Comparison of ENCODE assay signal across 5 worm cellular contexts in the genomic region with DNA sequence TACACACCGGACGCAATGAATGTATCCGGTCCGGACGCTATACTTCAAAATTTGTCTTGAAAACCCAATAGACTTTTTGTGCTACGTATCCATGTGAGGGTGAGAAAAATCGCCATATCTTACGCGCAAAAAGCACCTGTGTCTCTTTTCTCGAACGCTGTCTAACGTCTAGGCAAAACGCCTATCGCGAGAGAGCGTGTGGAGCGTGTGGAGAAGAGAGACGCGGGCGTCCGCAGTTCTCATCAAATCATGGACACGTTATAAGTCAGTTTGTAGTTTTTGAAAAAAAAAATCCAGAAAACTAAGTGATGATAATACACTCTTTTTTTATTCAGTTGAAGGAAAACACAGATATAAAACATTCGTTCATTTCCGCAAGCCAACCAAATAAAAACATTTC.
TF ChIP-seq lines count a peak whose summit lies in the region.

No protein-coding gene starts in this region.

TF ChIP-seq in whole organism, L1 larva, 84 proteins besides CTCF, POLR2A, EP300 and RAD21:
- TF ChIP-seq lin-35 (GFP tag; optimal IDR thresholded peaks at IDR 0.05; lab: Kevin White, UChicago) (peak in 1 of 2 experiments; percentile 35), F16B12.6 (tag; optimal IDR thresholded peaks at IDR 0.05; lab: Kevin White, UChicago) (peak; percentile 38), ztf-4 (tag; optimal IDR thresholded peaks at IDR 0.05; lab: Kevin White, UChicago) (no peak), fkh-10 (GFP tag; optimal IDR thresholded peaks at IDR 0.05; lab: Kevin White, UChicago) (no peak), ets-5 (GFP tag; IDR thresholded peaks at IDR 0.05; lab: Robert Waterston, UW) (no peak), snu-23 (GFP tag; optimal IDR thresholded peaks at IDR 0.05; lab: Kevin White, UChicago) (peak; percentile 24), sptf-1 (tag; optimal IDR thresholded peaks at IDR 0.05; lab: Kevin White, UChicago) (no peak), nhr-47 (tag; optimal IDR thresholded peaks at IDR 0.05; lab: Kevin White, UChicago) (peak; percentile 13), nhr-11 (tag; optimal IDR thresholded peaks at IDR 0.05; lab: Kevin White, UChicago) (no peak), mdl-1 (tag; optimal IDR thresholded peaks at IDR 0.05; lab: Kevin White, UChicago) (peak in 1 of 2 experiments; percentile 8)

TF ChIP-seq in whole organism, L2 larva, 48 proteins besides CTCF, POLR2A, EP300 and RAD21:
- TF ChIP-seq lin-11 (tag; optimal IDR thresholded peaks at IDR 0.05; lab: Kevin White, UChicago) (peak; percentile 11), nhr-129 (tag; optimal IDR thresholded peaks at IDR 0.05; lab: Kevin White, UChicago) (peak; percentile 0), nhr-12 (tag; optimal IDR thresholded peaks at IDR 0.05; lab: Kevin White, UChicago) (no peak), snpc-4 (tag; optimal IDR thresholded peaks at IDR 0.05; lab: Kevin White, UChicago) (no peak)

TF ChIP-seq in whole organism, L3 larva, 47 proteins besides CTCF, POLR2A, EP300 and RAD21:
- TF ChIP-seq elt-3 (tag; optimal IDR thresholded peaks at IDR 0.05; lab: Kevin White, UChicago) (no peak), zag-1 (tag; optimal IDR thresholded peaks at IDR 0.05; lab: Kevin White, UChicago) (no peak), unc-39 (tag; optimal IDR thresholded peaks at IDR 0.05; lab: Kevin White, UChicago) (no peak), lin-15B (tag; optimal IDR thresholded peaks at IDR 0.05; lab: Kevin White, UChicago) (peak; percentile 1), egl-27 (tag; optimal IDR thresholded peaks at IDR 0.05; lab: Kevin White, UChicago) (no peak), hmg-11 (tag; optimal IDR thresholded peaks at IDR 0.05; lab: Kevin White, UChicago) (peak; percentile 56), pha-4 (tag; optimal IDR thresholded peaks at IDR 0.05; lab: Kevin White, UChicago) (peak; percentile 3)

TF ChIP-seq in whole organism, L4 larva, 104 proteins besides CTCF, POLR2A, EP300 and RAD21:
- peak; percentile 43 for TF ChIP-seq mes-2 (tag; optimal IDR thresholded peaks at IDR 0.05; lab: Kevin White, UChicago; ENCODE audit: poor library complexity, severe bottlenecking)
- peak; percentile 7 for TF ChIP-seq mep-1 (tag; optimal IDR thresholded peaks at IDR 0.05; lab: Kevin White, UChicago)
- TF ChIP-seq mxl-3 (GFP tag; optimal IDR thresholded peaks at IDR 0.05; lab: Kevin White, UChicago) = peak; percentile 62
- TF ChIP-seq nhr-28 (tag; optimal IDR thresholded peaks at IDR 0.05; lab: Kevin White, UChicago) = peak; percentile 13
- TF ChIP-seq ceh-32 (tag; optimal IDR thresholded peaks at IDR 0.05; lab: Kevin White, UChicago; ENCODE audit: poor library complexity) = no peak
- peak; percentile 55 for TF ChIP-seq hlh-30 (tag; optimal IDR thresholded peaks at IDR 0.05; lab: Kevin White, UChicago; ENCODE audit: insufficient read depth)
- TF ChIP-seq nhr-11 (tag; optimal IDR thresholded peaks at IDR 0.05; lab: Kevin White, UChicago) = no peak
- TF ChIP-seq hmg-1.1 (GFP tag; IDR thresholded peaks at IDR 0.05; lab: Robert Waterston, UW) = peak; percentile 62
- TF ChIP-seq dve-1 (tag; optimal IDR thresholded peaks at IDR 0.05; lab: Kevin White, UChicago; ENCODE audit: insufficient read depth) = peak; percentile 11
- 0 out of 2 replicates have a peak, but pooled peaks have one; percentile 34 for TF ChIP-seq egl-43 (GFP tag; IDR thresholded peaks at IDR 0.05; lab: Robert Waterston, UW)
- TF ChIP-seq hlh-11 (tag; optimal IDR thresholded peaks at IDR 0.05; lab: Kevin White, UChicago) = peak; percentile 22
- no peak for TF ChIP-seq ztf-7 (tag; optimal IDR thresholded peaks at IDR 0.05; lab: Kevin White, UChicago)
- TF ChIP-seq daf-12 (tag; optimal IDR thresholded peaks at IDR 0.05; lab: Kevin White, UChicago) = no peak
- TF ChIP-seq aha-1 (tag; lab: Kevin White, UChicago) = peak; percentile 70

TF ChIP-seq in whole organism, young adult, 124 proteins besides CTCF, POLR2A, EP300 and RAD21:
- no peak for TF ChIP-seq sea-2 (GFP tag; IDR thresholded peaks at IDR 0.05; lab: Robert Waterston, UW)
- no peak for TF ChIP-seq unc-130 (GFP tag; optimal IDR thresholded peaks at IDR 0.05; lab: Kevin White, UChicago)
- TF ChIP-seq hmg-1.2 (GFP tag; IDR thresholded peaks at IDR 0.05; lab: Robert Waterston, UW) = peak; percentile 53; the same call in 1 of the 2 replicates
- peak; percentile 45 for TF ChIP-seq attf-5 (GFP tag; optimal IDR thresholded peaks at IDR 0.05; lab: Kevin White, UChicago)
- 0 out of 2 replicates have a peak, but pooled peaks have one; percentile 22 for TF ChIP-seq dox-1 (GFP tag; IDR thresholded peaks at IDR 0.05; lab: Robert Waterston, UW)
- no peak for TF ChIP-seq nfya-2 (GFP tag; IDR thresholded peaks at IDR 0.05; lab: Robert Waterston, UW)
- TF ChIP-seq nhr-80 (tag; optimal IDR thresholded peaks at IDR 0.05; lab: Kevin White, UChicago) = peak; percentile 16
- TF ChIP-seq lin-40 (tag; optimal IDR thresholded peaks at IDR 0.05; lab: Kevin White, UChicago) = peak; percentile 26
- TF ChIP-seq let-607 (tag; optimal IDR thresholded peaks at IDR 0.05; lab: Kevin White, UChicago) = peak; percentile 57 to 62
- 0 out of 2 replicates have a peak, but pooled peaks have one; percentile 7 for TF ChIP-seq mcd-1 (GFP tag; IDR thresholded peaks at IDR 0.05; lab: Robert Waterston, UW)
